Fruit fly (Drosophila melanogaster) whole organism, embryonic: ENCODE measurements around the gene Mic26-27.

Experiments
- B-H2 ChIP-seq: fragments of 200-800 bp; sonication (Bioruptor generic); optimal IDR thresholded peaks from 2 replicates; lab custom pipeline; 2018; ENCODE audit warnings: missing biosample characterization, mild to moderate bottlenecking, missing genetic modification characterization
- Bteb2 ChIP-seq: fragments of 200-800 bp; sonication (Bioruptor generic); optimal IDR thresholded peaks from 2 replicates; lab custom pipeline; 2016; ENCODE audit warnings: missing biosample characterization, missing genetic modification characterization
- CG10366 ChIP-seq: fragments of 200-800 bp; sonication (Bioruptor generic); IDR thresholded peaks from 2 replicates; pipeline ENCODE4 v1.3.6; 2022; ENCODE audit warnings: missing biosample characterization, missing genetic modification characterization
- CG11085 ChIP-seq: fragments of 200-800 bp; sonication (Bioruptor generic); IDR thresholded peaks from 2 replicates; pipeline ENCODE4 v1.3.6; 2022; ENCODE audit warnings: missing biosample characterization, missing genetic modification characterization
- CG11398 ChIP-seq: fragments of 200-800 bp; sonication (Bioruptor generic); optimal IDR thresholded peaks from 2 replicates; lab custom pipeline; 2016; ENCODE audit warnings: missing biosample characterization, missing genetic modification characterization
- CG11560 ChIP-seq: fragments of 200-800 bp; sonication (Bioruptor generic); IDR thresholded peaks from 3 replicates; pipeline ENCODE4 v1.3.6; 2022; ENCODE audit warnings: missing biosample characterization, missing genetic modification characterization
- CG12219 ChIP-seq: fragments of 200-800 bp; sonication (Bioruptor generic); optimal IDR thresholded peaks from 3 replicates; lab custom pipeline; 2018; ENCODE audit warnings: missing biosample characterization, mild to moderate bottlenecking, missing genetic modification characterization
- CG18476 ChIP-seq: fragments of 200-800 bp; sonication (Bioruptor generic); optimal IDR thresholded peaks from 2 replicates; lab custom pipeline; 2016; ENCODE audit warnings: missing biosample characterization, mild to moderate bottlenecking, missing genetic modification characterization
- CG18619 ChIP-seq: fragments of 200-800 bp; sonication (Bioruptor generic); optimal IDR thresholded peaks from 3 replicates; lab custom pipeline; 2017; ENCODE audit warnings: missing biosample characterization, mild to moderate bottlenecking, missing genetic modification characterization
- CG18764 ChIP-seq: fragments of 200-800 bp; sonication (Bioruptor generic); optimal IDR thresholded peaks from 3 replicates; lab custom pipeline; 2016; ENCODE audit warnings: missing biosample characterization, missing genetic modification characterization
- CG31224 ChIP-seq: fragments of 200-800 bp; sonication (Bioruptor generic); IDR thresholded peaks from 2 replicates; pipeline ENCODE4 v1.3.6; 2022; ENCODE audit warnings: missing biosample characterization, missing genetic modification characterization
- CG32767 ChIP-seq: fragments of 200-800 bp; sonication (Bioruptor generic); IDR thresholded peaks from 2 replicates; pipeline ENCODE4 v1.3.6; 2022; ENCODE audit warnings: missing biosample characterization, missing genetic modification characterization
- CG3838 ChIP-seq: fragments of 200-800 bp; sonication (Bioruptor generic); optimal IDR thresholded peaks from 3 replicates; lab custom pipeline; 2016; ENCODE audit warnings: missing biosample characterization, missing genetic modification characterization
- CG3995 ChIP-seq: fragments of 200-800 bp; sonication (Bioruptor generic); optimal IDR thresholded peaks from 3 replicates; lab custom pipeline; 2016; ENCODE audit warnings: missing biosample characterization, missing genetic modification characterization
- CG4854 ChIP-seq: fragments of 200-800 bp; sonication (Bioruptor generic); optimal IDR thresholded peaks from 2 replicates; lab custom pipeline; 2016; ENCODE audit warnings: missing biosample characterization, missing genetic modification characterization, inconsistent platforms
- CG5953 ChIP-seq: fragments of 200-800 bp; sonication (Bioruptor generic); IDR thresholded peaks from 2 replicates; pipeline ENCODE4 v1.3.6; 2022; ENCODE audit warnings: missing biosample characterization, missing genetic modification characterization
- CG6175 ChIP-seq: fragments of 200-800 bp; sonication (Bioruptor generic); IDR thresholded peaks from 3 replicates; pipeline ENCODE4 v1.3.6; 2022; ENCODE audit warnings: missing biosample characterization, missing genetic modification characterization
- CG6765 ChIP-seq: fragments of 200-800 bp; sonication (Bioruptor generic); optimal IDR thresholded peaks from 3 replicates; lab custom pipeline; 2017; ENCODE audit warnings: missing biosample characterization, mild to moderate bottlenecking, missing genetic modification characterization
- CG7556 ChIP-seq: fragments of 200-800 bp; sonication (Bioruptor generic); optimal IDR thresholded peaks from 2 replicates; lab custom pipeline; 2017; ENCODE audit warnings: missing biosample characterization, mild to moderate bottlenecking, missing genetic modification characterization
- CG7987 ChIP-seq: fragments of 200-800 bp; sonication (Bioruptor generic); optimal IDR thresholded peaks from 2 replicates; lab custom pipeline; 2018; ENCODE audit warnings: missing biosample characterization, mild to moderate bottlenecking, missing genetic modification characterization, moderate library complexity
- CG8290 ChIP-seq, 3 experiments: fragments of 200-800 bp; sonication (Bioruptor generic); optimal IDR thresholded peaks; 2 replicates each; lab custom pipeline; 2016 to 2019; ENCODE audit warnings: missing biosample characterization in 3 of 3, missing genetic modification characterization in 3 of 3, mild to moderate bottlenecking in 2 of 3, moderate library complexity in 1 of 3
- CG9727 ChIP-seq: fragments of 200-800 bp; sonication (Bioruptor generic); optimal IDR thresholded peaks from 3 replicates; lab custom pipeline; 2017; ENCODE audit warnings: missing biosample characterization, mild to moderate bottlenecking, missing genetic modification characterization
- CrebB ChIP-seq: fragments of 200-800 bp; sonication (Bioruptor generic); optimal IDR thresholded peaks from 3 replicates; lab custom pipeline; 2018; ENCODE audit warnings: missing biosample characterization, mild to moderate bottlenecking, missing genetic modification characterization
- Dbx ChIP-seq: fragments of 200-800 bp; sonication (Bioruptor generic); IDR thresholded peaks from 3 replicates; pipeline ENCODE4 v1.3.6; 2022; ENCODE audit warnings: missing biosample characterization, missing genetic modification characterization
- Dref ChIP-seq: fragments of 200-800 bp; sonication (Bioruptor generic); IDR thresholded peaks from 2 replicates; pipeline ENCODE4 v1.3.6; 2022; ENCODE audit warnings: missing biosample characterization, missing genetic modification characterization
- H15 ChIP-seq: fragments of 200-800 bp; sonication (Bioruptor generic); IDR thresholded peaks from 3 replicates; pipeline ENCODE4 v1.3.6; 2022; ENCODE audit warnings: missing biosample characterization, missing genetic modification characterization
- HLH54F ChIP-seq: fragments of 200-800 bp; sonication (Bioruptor generic); optimal IDR thresholded peaks from 3 replicates; lab custom pipeline; 2016; ENCODE audit warnings: missing biosample characterization, missing genetic modification characterization
- Lim3 ChIP-seq: fragments of 200-800 bp; sonication (Bioruptor generic); IDR thresholded peaks from 2 replicates; pipeline ENCODE4 v1.3.6; 2022; ENCODE audit warnings: missing biosample characterization, missing genetic modification characterization
- MBD-R2 ChIP-seq: fragments of 200-800 bp; sonication (Bioruptor generic); IDR thresholded peaks from 2 replicates; pipeline ENCODE4 v1.3.6; 2022; ENCODE audit warnings: missing biosample characterization, missing genetic modification characterization
- NC2α ChIP-seq: fragments of 200-800 bp; sonication (Bioruptor generic); optimal IDR thresholded peaks from 2 replicates; lab custom pipeline; 2016; ENCODE audit warnings: missing biosample characterization, missing genetic modification characterization
- Nf-YA ChIP-seq: fragments of 200-800 bp; sonication (Bioruptor generic); IDR thresholded peaks from 2 replicates; pipeline ENCODE4 v1.3.6; 2022; ENCODE audit warnings: missing biosample characterization, missing genetic modification characterization
- Oaz ChIP-seq: fragments of 200-800 bp; sonication (Bioruptor generic); IDR thresholded peaks from 2 replicates; pipeline ENCODE4 v1.3.6; 2022; ENCODE audit warnings: missing biosample characterization, missing genetic modification characterization
- Vsx1 ChIP-seq: fragments of 200-800 bp; sonication (Bioruptor generic); optimal IDR thresholded peaks from 2 replicates; lab custom pipeline; 2017; ENCODE audit warnings: missing biosample characterization, mild to moderate bottlenecking, missing genetic modification characterization, missing genetic modification reagents
- cad ChIP-seq: fragments of >200 bp; optimal IDR thresholded peaks from 2 replicates; lab custom pipeline; 2017; ENCODE audit warnings: missing biosample characterization, missing genetic modification characterization
- dm ChIP-seq: fragments of 200-800 bp; sonication (Bioruptor generic); optimal IDR thresholded peaks from 3 replicates; lab custom pipeline; 2016; ENCODE audit warnings: missing biosample characterization, missing genetic modification characterization
- ems ChIP-seq: fragments of 200-800 bp; sonication (Bioruptor generic); optimal IDR thresholded peaks from 3 replicates; lab custom pipeline; 2016; ENCODE audit warnings: missing biosample characterization, missing genetic modification characterization
- fd3F ChIP-seq: fragments of 200-800 bp; sonication (Bioruptor generic); optimal IDR thresholded peaks from 2 replicates; lab custom pipeline; 2018; ENCODE audit warnings: missing biosample characterization, mild to moderate bottlenecking, missing genetic modification characterization, moderate library complexity
- fu2 ChIP-seq: fragments of 200-800 bp; sonication (Bioruptor generic); optimal IDR thresholded peaks from 2 replicates; lab custom pipeline; 2016; ENCODE audit warnings: missing biosample characterization, missing genetic modification characterization
- lov ChIP-seq, 2 experiments: fragments of 200-800 bp in 1 of 2; fragments of >200 bp in 1 of 2; sonication (Bioruptor generic) in 1 of 2; IDR thresholded peaks in 1 of 2; optimal IDR thresholded peaks in 1 of 2; 2 replicates in 1 of 2; 3 replicates in 1 of 2; pipeline versions ENCODE4 v1.3.6 to Lab custom; 2017 to 2022; ENCODE audit warnings: missing biosample characterization in 1 of 2, missing genetic modification characterization in 1 of 2
- mld ChIP-seq: fragments of 200-800 bp; sonication (Bioruptor generic); IDR thresholded peaks from 3 replicates; pipeline ENCODE4 v1.3.6; 2022; ENCODE audit warnings: missing biosample characterization, missing genetic modification characterization; ENCODE audit not compliant: partially characterized antibody
- pnt ChIP-seq: fragments of 200-800 bp; sonication (Bioruptor generic); optimal IDR thresholded peaks from 3 replicates; lab custom pipeline; 2016; ENCODE audit warnings: missing biosample characterization, missing genetic modification characterization
- psq ChIP-seq: fragments of 200-800 bp; sonication (Bioruptor generic); optimal IDR thresholded peaks from 2 replicates; lab custom pipeline; 2017; ENCODE audit warnings: missing biosample characterization, missing genetic modification characterization
- run ChIP-seq: fragments of 200-800 bp; sonication (Bioruptor generic); optimal IDR thresholded peaks from 3 replicates; lab custom pipeline; 2018; ENCODE audit warnings: missing biosample characterization, mild to moderate bottlenecking, missing genetic modification characterization
- sob ChIP-seq: fragments of 200-800 bp; sonication (Bioruptor generic); IDR thresholded peaks from 2 replicates; pipeline ENCODE4 v1.3.6; 2022; ENCODE audit warnings: missing biosample characterization, missing genetic modification characterization
- ttk ChIP-seq: fragments of 200-800 bp; sonication (Bioruptor generic); IDR thresholded peaks from 2 replicates; pipeline ENCODE4 v2.1.2; 2022; ENCODE audit warnings: missing biosample characterization, missing genetic modification characterization
- unc-4 ChIP-seq: fragments of 200-800 bp; sonication (Bioruptor generic); IDR thresholded peaks from 2 replicates; pipeline ENCODE4 v1.3.6; 2022; ENCODE audit warnings: missing biosample characterization, missing genetic modification characterization; ENCODE audit not compliant: partially characterized antibody
- vvl ChIP-seq: fragments of 200-800 bp; sonication (Bioruptor generic); IDR thresholded peaks from 2 replicates; pipeline ENCODE4 v1.3.6; 2022; ENCODE audit warnings: missing biosample characterization, missing genetic modification characterization
- wdn ChIP-seq: fragments of 200-800 bp; sonication (Bioruptor generic); IDR thresholded peaks from 2 replicates; pipeline ENCODE4 v1.3.6; 2022; ENCODE audit warnings: missing biosample characterization, missing genetic modification characterization
- wek ChIP-seq: fragments of 200-800 bp; sonication (Bioruptor generic); optimal IDR thresholded peaks from 3 replicates; lab custom pipeline; 2018; ENCODE audit warnings: missing biosample characterization, mild to moderate bottlenecking, missing genetic modification characterization, moderate library complexity

Mic26-27 gene

dm6 chr3R:16146632-16147453 is at the start of gene Mic26-27, which contains the start of gene CG5916 (continued):
- TF ChIP-seq CrebB (tag; lab: Kevin White, UChicago), result no peak
- peak; percentile 96 for TF ChIP-seq CG3995 (GFP tag; lab: Kevin White, UChicago)
- peak; percentile 93 for TF ChIP-seq CG9727
- TF ChIP-seq cad (GFP tag; lab: Kevin White, UChicago), result no peak
- TF ChIP-seq CG6175, result peak; percentile 32; the same call in 1 of the 3 replicates
- 0 out of 2 replicates have a peak, but pooled peaks have one; percentile 14 for TF ChIP-seq CG11085
- TF ChIP-seq Vsx1 (GFP tag; lab: Kevin White, UChicago), result no peak
- peak; percentile 93 for TF ChIP-seq Dbx
- peak; percentile 68 for TF ChIP-seq CG32767 (GFP tag; lab: Robert Waterston, UW)
- TF ChIP-seq CG7556 (GFP tag; lab: Kevin White, UChicago), result peak; percentile 29
- 0 out of 2 replicates have a peak, but pooled peaks have one; percentile 36 for TF ChIP-seq Lim3 (GFP tag; lab: Robert Waterston, UW)
- peak; percentile 92 for TF ChIP-seq H15 (GFP tag; lab: Robert Waterston, UW)
- peak; percentile 42 for TF ChIP-seq CG3838 (GFP tag; lab: Kevin White, UChicago)
- TF ChIP-seq vvl (GFP tag; lab: Robert Waterston, UW), result peak; percentile 81
- peak; percentile 58 for TF ChIP-seq CG18476
- peak; percentile 51; the same call in 2 of the 3 replicates for TF ChIP-seq CG11560 (tag; lab: Robert Waterston, UW)
- TF ChIP-seq Dref (GFP tag; lab: Robert Waterston, UW), result peak; percentile 37; the same call in 1 of the 2 replicates
- TF ChIP-seq CG5953, result peak; percentile 76
- TF ChIP-seq Oaz (GFP tag; lab: Robert Waterston, UW), result peak; percentile 79
- TF ChIP-seq sob (GFP tag; lab: Robert Waterston, UW), result peak; percentile 91
- TF ChIP-seq fu2 (GFP tag; lab: Kevin White, UChicago), result peak; percentile 90
- peak; percentile 95 for TF ChIP-seq dm (GFP tag; lab: Kevin White, UChicago)
- peak; percentile 75 for TF ChIP-seq CG18619
- TF ChIP-seq MBD-R2, result peak; percentile 76
- peak; percentile 99 for TF ChIP-seq CG18764 (GFP tag; lab: Kevin White, UChicago)
- peak; percentile 41; the same call in 1 of the 2 replicates for TF ChIP-seq wdn
- TF ChIP-seq pnt (GFP tag; lab: Kevin White, UChicago), result peak; percentile 83
- peak; percentile 95 for TF ChIP-seq mld (GFP tag; lab: Robert Waterston, UW)
- TF ChIP-seq CG11398, result peak; percentile 51
- peak; percentile 99 for TF ChIP-seq unc-4
- no peak for TF ChIP-seq B-H2 (GFP tag; lab: Kevin White, UChicago)
- peak; percentile 56 for TF ChIP-seq ems (GFP tag; lab: Kevin White, UChicago)
- TF ChIP-seq CG10366 (GFP tag; lab: Robert Waterston, UW), result peak; percentile 89
- TF ChIP-seq CG12219 (GFP tag; lab: Kevin White, UChicago), result no peak
- TF ChIP-seq ttk, result peak; percentile 77
- peak; percentile 94 for TF ChIP-seq HLH54F (GFP tag; lab: Kevin White, UChicago)
- TF ChIP-seq wek (GFP tag; lab: Kevin White, UChicago), result peak; percentile 39
- TF ChIP-seq fd3F (GFP tag; lab: Kevin White, UChicago), result peak; percentile 1
- no peak for TF ChIP-seq CG6765 (GFP tag; lab: Kevin White, UChicago)
- peak; percentile 51 for TF ChIP-seq CG31224 (GFP tag; lab: Robert Waterston, UW)
- peak; percentile 88 for TF ChIP-seq CG8290 (GFP tag; optimal IDR thresholded peaks at IDR 0.05; lab: Kevin White, UChicago)
- peak; percentile 38 to 74 for TF ChIP-seq CG8290 (tag; optimal IDR thresholded peaks at IDR 0.05; lab: Kevin White, UChicago)
- TF ChIP-seq Nf-YA, result no peak
- no peak for TF ChIP-seq lov (optimal IDR thresholded peaks at IDR 0.05; lab: Kevin White, UChicago)
- peak; percentile 88; the same call in 1 of the 3 replicates for TF ChIP-seq lov (GFP tag; IDR thresholded peaks at IDR 0.05; lab: Robert Waterston, UW)
- peak; percentile 54 for TF ChIP-seq CG4854 (GFP tag; lab: Kevin White, UChicago)
- peak; percentile 77 for TF ChIP-seq Bteb2 (GFP tag; lab: Kevin White, UChicago)
- TF ChIP-seq psq (GFP tag; lab: Kevin White, UChicago), result peak; percentile 36
- peak; percentile 26 for TF ChIP-seq NC2α (GFP tag; lab: Kevin White, UChicago)
- TF ChIP-seq CG7987, result peak; percentile 25
- no peak for TF ChIP-seq run (tag; lab: Kevin White, UChicago)
